Worm (Caenorhabditis elegans) whole organism, dauer: Measurements from ENCODE around the gene F22F4.9.

Experiments used
- unc-62 ChIP-seq: sonication (generic microtip); optimal IDR thresholded peaks from 2 replicates; lab custom pipeline; 2017; ENCODE audit warnings: missing biosample characterization, missing genetic modification reagents, missing genetic modification characterization

Gene F22F4.9

DNA sequence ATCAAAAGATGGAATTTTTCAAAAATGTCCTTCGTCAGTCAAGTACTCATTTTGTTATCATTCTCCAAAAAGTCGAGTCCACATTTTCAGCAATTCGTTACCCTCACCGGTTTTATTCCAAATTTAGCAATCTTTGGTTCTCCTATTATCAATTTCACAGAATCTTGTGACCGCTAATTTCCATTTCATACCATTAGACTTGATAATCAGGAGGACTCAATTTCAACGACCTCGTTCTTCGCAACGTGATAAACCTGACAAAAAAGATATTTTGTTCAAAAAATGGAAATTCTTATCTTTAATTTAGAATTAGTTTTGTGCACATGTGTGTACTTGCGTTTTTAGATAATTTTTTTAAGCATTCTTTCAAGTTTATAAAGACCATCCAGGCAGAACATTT lies 36.7 kb downstream of the F22F4.9 start:
- TF ChIP-seq unc-62 (GFP tag; lab: Kevin White, UChicago), result no peak

- no peak for TF ChIP-seq unc-62 (GFP tag; lab: Kevin White, UChicago)
Observed at ce11 chrX:5960872-5961271, 38.4 kb downstream of the F22F4.9 start.

DNA sequence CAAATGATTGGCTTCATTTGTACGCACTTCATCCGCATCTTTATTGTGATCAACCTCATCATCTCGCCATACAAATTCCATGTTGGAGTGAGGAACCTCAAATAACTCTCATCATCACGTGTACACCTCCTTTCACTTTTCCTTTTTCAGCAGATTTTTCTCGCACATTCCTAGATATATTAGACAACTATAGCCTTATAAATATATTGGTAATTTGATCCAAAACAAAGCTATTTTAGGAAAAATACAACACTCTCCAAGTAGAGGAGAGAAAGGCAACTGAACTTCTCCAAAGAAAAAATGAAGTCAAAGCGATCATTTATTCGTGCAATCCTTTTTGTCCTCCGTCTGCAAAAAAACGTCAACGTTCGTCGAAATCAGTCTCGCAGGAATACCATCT lies 40.5 kb downstream of the F22F4.9 start, which contains the start of gene R07E4.1:
R07E4.1 (plus strand) TSS at position 301 of the 400 bp plus-strand sequence.
- TF ChIP-seq unc-62 (GFP tag; lab: Kevin White, UChicago), result no peak

DNA sequence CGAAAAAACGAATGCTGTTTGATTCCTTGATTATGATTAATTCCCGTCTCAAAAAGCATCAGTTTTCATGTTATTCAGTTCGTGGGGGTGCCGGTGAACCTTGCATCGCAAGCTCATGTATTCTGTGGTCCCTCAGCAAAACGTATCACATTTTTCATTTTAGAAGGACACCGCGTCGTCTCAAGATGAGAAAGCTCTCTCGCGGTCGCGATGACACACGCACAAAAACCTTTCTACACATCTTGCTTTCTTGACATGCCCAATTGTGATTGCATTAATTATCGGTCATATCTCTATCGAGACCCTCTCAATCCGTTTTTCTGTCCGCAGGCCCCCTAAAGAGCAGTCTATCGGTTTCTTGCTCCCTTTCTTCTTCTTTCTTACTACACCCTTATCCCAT lies 43.2 kb downstream of the F22F4.9 start:
- no peak for TF ChIP-seq unc-62 (GFP tag; lab: Kevin White, UChicago)

- TF ChIP-seq unc-62 (GFP tag; lab: Kevin White, UChicago), result no peak
Observed at ce11 chrX:5953174-5953573, 46.1 kb downstream of the F22F4.9 start, which contains the start of the genes R07E4.5 and R07E4.3. Gene R07E4.5 (minus strand): TSS chrX:5953174. Gene R07E4.3 (plus strand): TSS chrX:5953458.

- no peak for TF ChIP-seq unc-62 (GFP tag; lab: Kevin White, UChicago)
Observed at ce11 chrX:5948769-5949168, 50.5 kb downstream of the F22F4.9 start, which contains the start of gene mig-23. Gene mig-23 (minus strand): TSS chrX:5948869.
